Worm (Caenorhabditis elegans): Measurements from ENCODE around the gene Y19D2B.2.

DNA sequence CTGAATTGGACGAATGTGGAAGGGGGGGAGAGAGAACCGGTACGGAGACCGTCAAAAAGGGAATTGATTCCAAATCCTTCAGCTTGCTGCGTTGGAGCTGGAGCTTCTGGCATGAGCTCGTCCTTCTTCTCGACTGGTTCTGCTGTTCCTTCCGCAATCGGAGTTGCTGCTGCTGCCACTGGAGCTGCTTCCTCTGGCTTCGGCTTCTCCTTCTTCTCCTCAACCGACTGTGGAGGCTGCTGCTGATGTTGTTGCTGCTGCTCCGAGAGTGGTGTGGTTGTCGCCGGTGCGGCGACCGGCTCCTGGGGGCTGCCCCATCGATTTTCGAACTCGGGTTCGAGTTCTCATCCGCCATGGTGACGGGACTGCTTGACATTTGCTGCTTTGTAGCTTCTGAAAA, 10.7 kb downstream of the Y19D2B.2 start, which contains the start of gene R03D7.2:
- TF ChIP-seq him-1 (tag; optimal IDR thresholded peaks at IDR 0.05) (no peak), W03F9.2 (tag; optimal IDR thresholded peaks at IDR 0.05) (no peak)
